Fruit fly (Drosophila melanogaster) whole organism, embryonic: ENCODE results near the gene CG17732.

Source experiments
- ATbp ChIP-seq: fragments of 200-800 bp; sonication (Bioruptor generic); optimal IDR thresholded peaks from 2 replicates; lab custom pipeline; 2017; ENCODE audit warnings: missing biosample characterization, mild to moderate bottlenecking, missing genetic modification characterization, missing genetic modification reagents
- B-H2 ChIP-seq: fragments of 200-800 bp; sonication (Bioruptor generic); optimal IDR thresholded peaks from 2 replicates; lab custom pipeline; 2018; ENCODE audit warnings: missing biosample characterization, mild to moderate bottlenecking, missing genetic modification characterization
- BtbVII ChIP-seq: fragments of 200-800 bp; sonication (Bioruptor generic); optimal IDR thresholded peaks from 3 replicates; lab custom pipeline; 2017; ENCODE audit warnings: missing biosample characterization, mild to moderate bottlenecking, missing genetic modification characterization
- CG1024 ChIP-seq: fragments of 200-800 bp; sonication (Bioruptor generic); IDR thresholded peaks from 2 replicates; pipeline ENCODE4 v1.3.6; 2022; ENCODE audit warnings: missing biosample characterization, missing genetic modification characterization
- CG10431 ChIP-seq: fragments of 200-800 bp; sonication (Bioruptor generic); optimal IDR thresholded peaks from 3 replicates; lab custom pipeline; 2018; ENCODE audit warnings: missing biosample characterization, mild to moderate bottlenecking, missing genetic modification characterization
- CG12219 ChIP-seq: fragments of 200-800 bp; sonication (Bioruptor generic); optimal IDR thresholded peaks from 3 replicates; lab custom pipeline; 2018; ENCODE audit warnings: missing biosample characterization, mild to moderate bottlenecking, missing genetic modification characterization
- CG13296 ChIP-seq: fragments of 200-800 bp; sonication (Bioruptor generic); optimal IDR thresholded peaks from 3 replicates; lab custom pipeline; 2018; ENCODE audit warnings: missing biosample characterization, mild to moderate bottlenecking, missing genetic modification characterization
- CG17385 ChIP-seq: fragments of 200-800 bp; sonication (Bioruptor generic); optimal IDR thresholded peaks from 3 replicates; lab custom pipeline; 2018; ENCODE audit warnings: missing biosample characterization, mild to moderate bottlenecking, missing genetic modification characterization
- CG18599 ChIP-seq: fragments of 200-800 bp; sonication (Bioruptor generic); optimal IDR thresholded peaks from 3 replicates; lab custom pipeline; 2017; ENCODE audit warnings: missing biosample characterization, missing genetic modification characterization, mild to moderate bottlenecking, moderate library complexity, missing genetic modification reagents
- CG2120 ChIP-seq: fragments of 200-800 bp; sonication (Bioruptor generic); optimal IDR thresholded peaks from 3 replicates; lab custom pipeline; 2016; ENCODE audit warnings: missing biosample characterization, missing genetic modification characterization
- CG2202 ChIP-seq: fragments of 200-800 bp; sonication (Bioruptor generic); optimal IDR thresholded peaks from 2 replicates; lab custom pipeline; 2018; ENCODE audit warnings: missing biosample characterization, mild to moderate bottlenecking, missing genetic modification characterization
- CG2875 ChIP-seq: fragments of 200-800 bp; sonication (Bioruptor generic); optimal IDR thresholded peaks from 2 replicates; lab custom pipeline; 2017; ENCODE audit warnings: missing biosample characterization, mild to moderate bottlenecking, missing genetic modification characterization, missing genetic modification reagents
- CG31365 ChIP-seq: fragments of 200-800 bp; sonication (Bioruptor generic); optimal IDR thresholded peaks from 2 replicates; lab custom pipeline; 2018; ENCODE audit warnings: missing biosample characterization, mild to moderate bottlenecking, missing genetic modification characterization
- CG4707 ChIP-seq: fragments of 200-800 bp; sonication (Bioruptor generic); optimal IDR thresholded peaks from 2 replicates; lab custom pipeline; 2018; ENCODE audit warnings: missing biosample characterization, mild to moderate bottlenecking, missing genetic modification characterization, moderate library complexity
- CG6254 ChIP-seq: fragments of 200-800 bp; sonication (Bioruptor generic); optimal IDR thresholded peaks from 3 replicates; lab custom pipeline; 2017; ENCODE audit warnings: mild to moderate bottlenecking, missing biosample characterization, missing genetic modification reagents, missing genetic modification characterization
- CG6689 ChIP-seq: fragments of 200-800 bp; sonication (Bioruptor generic); IDR thresholded peaks from 2 replicates; pipeline ENCODE4 v1.3.6; 2022; ENCODE audit warnings: missing biosample characterization, missing genetic modification characterization
- CG7786 ChIP-seq: fragments of 200-800 bp; sonication (Bioruptor generic); optimal IDR thresholded peaks from 2 replicates; lab custom pipeline; 2016; ENCODE audit warnings: missing biosample characterization, missing genetic modification characterization
- CG7987 ChIP-seq: fragments of 200-800 bp; sonication (Bioruptor generic); optimal IDR thresholded peaks from 2 replicates; lab custom pipeline; 2018; ENCODE audit warnings: missing biosample characterization, mild to moderate bottlenecking, missing genetic modification characterization, moderate library complexity
- CG8281 ChIP-seq: fragments of 200-800 bp; sonication (Bioruptor generic); optimal IDR thresholded peaks from 2 replicates; lab custom pipeline; 2018; ENCODE audit warnings: missing biosample characterization, mild to moderate bottlenecking, missing genetic modification characterization, moderate library complexity
- Fer1 ChIP-seq: fragments of 200-800 bp; sonication (Bioruptor generic); optimal IDR thresholded peaks from 2 replicates; lab custom pipeline; 2017; ENCODE audit warnings: missing biosample characterization, mild to moderate bottlenecking, missing genetic modification characterization
- HLH3B ChIP-seq: fragments of 200-800 bp; sonication (Bioruptor generic); IDR thresholded peaks from 2 replicates; pipeline ENCODE4 v1.3.6; 2022; ENCODE audit warnings: missing biosample characterization, missing genetic modification characterization
- HmgD ChIP-seq: fragments of 200-800 bp; sonication (Bioruptor generic); optimal IDR thresholded peaks from 3 replicates; lab custom pipeline; 2016; ENCODE audit warnings: missing biosample characterization, missing genetic modification characterization
- Hmr ChIP-seq: fragments of 200-800 bp; sonication (Bioruptor generic); optimal IDR thresholded peaks from 3 replicates; lab custom pipeline; 2017; ENCODE audit warnings: mild to moderate bottlenecking, missing biosample characterization, missing genetic modification reagents, missing genetic modification characterization
- MTF-1 ChIP-seq: fragments of 200-800 bp; sonication (Bioruptor generic); optimal IDR thresholded peaks from 2 replicates; lab custom pipeline; 2018; ENCODE audit warnings: missing biosample characterization, mild to moderate bottlenecking, missing genetic modification characterization, borderline replicate concordance
- Nf-YA ChIP-seq: fragments of 200-800 bp; sonication (Bioruptor generic); IDR thresholded peaks from 2 replicates; pipeline ENCODE4 v1.3.6; 2022; ENCODE audit warnings: missing biosample characterization, missing genetic modification characterization
- Nf-YC ChIP-seq: fragments of 200-800 bp; optimal IDR thresholded peaks from 3 replicates; lab custom pipeline; 2019; ENCODE audit warnings: missing biosample characterization, mild to moderate bottlenecking, missing genetic modification characterization, moderate library complexity
- NfI ChIP-seq: fragments of 200-800 bp; sonication (Bioruptor generic); optimal IDR thresholded peaks from 3 replicates; lab custom pipeline; 2018; ENCODE audit warnings: missing biosample characterization, mild to moderate bottlenecking, missing genetic modification characterization, moderate library complexity
- Pdp1 ChIP-seq, 2 experiments: fragments of 200-800 bp; sonication (Bioruptor generic); optimal IDR thresholded peaks; 3 replicates each; lab custom pipeline; 2016; ENCODE audit warnings: missing biosample characterization in 2 of 2, missing genetic modification characterization in 2 of 2, mild to moderate bottlenecking in 1 of 2, moderate library complexity in 1 of 2
- Sox100B ChIP-seq: fragments of 200-800 bp; sonication (Bioruptor generic); optimal IDR thresholded peaks from 3 replicates; lab custom pipeline; 2018; ENCODE audit warnings: missing biosample characterization, mild to moderate bottlenecking, missing genetic modification characterization
- Spps ChIP-seq: fragments of 200-800 bp; sonication (Bioruptor generic); optimal IDR thresholded peaks from 2 replicates; lab custom pipeline; 2018; ENCODE audit warnings: missing biosample characterization, mild to moderate bottlenecking, missing genetic modification characterization
- Stat92E ChIP-seq, 3 experiments: fragments of >200 bp in 2 of 3; fragments of 200-800 bp in 1 of 3; sonication (Bioruptor generic) in 1 of 3; optimal IDR thresholded peaks; 2 replicates each; lab custom pipeline; 2017 to 2019; ENCODE audit warnings: missing biosample characterization in 3 of 3, missing genetic modification characterization in 3 of 3, mild to moderate bottlenecking in 1 of 3, moderate library complexity in 1 of 3
- ab ChIP-seq: fragments of 200-800 bp; sonication (Bioruptor generic); optimal IDR thresholded peaks from 2 replicates; lab custom pipeline; 2016; ENCODE audit warnings: missing biosample characterization, missing genetic modification characterization
- al ChIP-seq: fragments of 200-800 bp; sonication (Bioruptor generic); IDR thresholded peaks from 2 replicates; pipeline ENCODE4 v1.3.6; 2022; ENCODE audit warnings: missing biosample characterization, missing genetic modification characterization
- ase ChIP-seq: fragments of 200-800 bp; sonication (Bioruptor generic); IDR thresholded peaks from 3 replicates; pipeline ENCODE4 v1.3.6; 2022; ENCODE audit warnings: missing biosample characterization, missing genetic modification characterization
- dmrt11E ChIP-seq: fragments of 200-800 bp; sonication (Bioruptor generic); optimal IDR thresholded peaks from 3 replicates; lab custom pipeline; 2018; ENCODE audit warnings: missing biosample characterization, mild to moderate bottlenecking, missing genetic modification characterization, moderate library complexity
- ems ChIP-seq: fragments of 200-800 bp; sonication (Bioruptor generic); optimal IDR thresholded peaks from 3 replicates; lab custom pipeline; 2016; ENCODE audit warnings: missing biosample characterization, missing genetic modification characterization
- gem ChIP-seq: fragments of 200-800 bp; sonication (Bioruptor generic); optimal IDR thresholded peaks from 2 replicates; lab custom pipeline; 2019; ENCODE audit warnings: missing biosample characterization, mild to moderate bottlenecking, missing genetic modification characterization, moderate library complexity
- grn ChIP-seq: fragments of 200-800 bp; sonication (Bioruptor generic); optimal IDR thresholded peaks from 3 replicates; lab custom pipeline; 2017; ENCODE audit warnings: missing biosample characterization, missing genetic modification characterization
- insv ChIP-seq, 2 experiments: fragments of 200-800 bp; sonication (Bioruptor generic); optimal IDR thresholded peaks; 3 replicates each; lab custom pipeline; 2016 to 2018; ENCODE audit warnings: missing biosample characterization in 2 of 2, missing genetic modification characterization in 2 of 2
- kay ChIP-seq: fragments of 200-800 bp; sonication (Bioruptor generic); optimal IDR thresholded peaks from 2 replicates; lab custom pipeline; 2016; ENCODE audit warnings: missing biosample characterization, missing genetic modification characterization
- knrl ChIP-seq: fragments of 200-800 bp; sonication (Bioruptor generic); IDR thresholded peaks from 3 replicates; pipeline ENCODE4 v1.3.6; 2022; ENCODE audit warnings: missing biosample characterization, missing genetic modification characterization; ENCODE audit not compliant: partially characterized antibody
- lab ChIP-seq: fragments of 200-800 bp; sonication (Bioruptor generic); optimal IDR thresholded peaks from 3 replicates; lab custom pipeline; 2017; ENCODE audit warnings: missing biosample characterization, missing genetic modification characterization, mild to moderate bottlenecking, moderate library complexity, missing genetic modification reagents
- lbe ChIP-seq: fragments of 200-800 bp; sonication (Bioruptor generic); optimal IDR thresholded peaks from 2 replicates; lab custom pipeline; 2016; ENCODE audit warnings: missing biosample characterization, mild to moderate bottlenecking, missing genetic modification characterization
- odd ChIP-seq: fragments of 200-800 bp; sonication (Bioruptor generic); optimal IDR thresholded peaks from 2 replicates; lab custom pipeline; 2017; ENCODE audit warnings: missing biosample characterization, mild to moderate bottlenecking, missing genetic modification characterization
- onecut ChIP-seq: fragments of 200-800 bp; sonication (Bioruptor generic); IDR thresholded peaks from 2 replicates; pipeline ENCODE4 v1.3.6; 2022; ENCODE audit warnings: missing biosample characterization, missing genetic modification characterization
- sens-2 ChIP-seq: fragments of 200-800 bp; sonication (Bioruptor generic); IDR thresholded peaks from 2 replicates; pipeline ENCODE4 v1.3.6; 2022; ENCODE audit warnings: missing biosample characterization, missing genetic modification characterization
- slbo ChIP-seq: fragments of 200-800 bp; sonication (Bioruptor generic); IDR thresholded peaks from 2 replicates; pipeline ENCODE4 v1.3.6; 2022; ENCODE audit warnings: missing biosample characterization, missing genetic modification characterization
- stc ChIP-seq: fragments of 200-800 bp; sonication (Bioruptor generic); IDR thresholded peaks from 2 replicates; pipeline ENCODE4 v1.3.6; 2022; ENCODE audit warnings: missing biosample characterization, missing genetic modification characterization
- tin ChIP-seq: fragments of 200-800 bp; sonication (Bioruptor generic); optimal IDR thresholded peaks from 3 replicates; lab custom pipeline; 2016; ENCODE audit warnings: missing biosample characterization, missing genetic modification characterization
- zf30C ChIP-seq: fragments of 200-800 bp; sonication (Bioruptor generic); optimal IDR thresholded peaks from 3 replicates; lab custom pipeline; 2018; ENCODE audit warnings: missing biosample characterization, mild to moderate bottlenecking, missing genetic modification characterization

Gene CG17732

DNA sequence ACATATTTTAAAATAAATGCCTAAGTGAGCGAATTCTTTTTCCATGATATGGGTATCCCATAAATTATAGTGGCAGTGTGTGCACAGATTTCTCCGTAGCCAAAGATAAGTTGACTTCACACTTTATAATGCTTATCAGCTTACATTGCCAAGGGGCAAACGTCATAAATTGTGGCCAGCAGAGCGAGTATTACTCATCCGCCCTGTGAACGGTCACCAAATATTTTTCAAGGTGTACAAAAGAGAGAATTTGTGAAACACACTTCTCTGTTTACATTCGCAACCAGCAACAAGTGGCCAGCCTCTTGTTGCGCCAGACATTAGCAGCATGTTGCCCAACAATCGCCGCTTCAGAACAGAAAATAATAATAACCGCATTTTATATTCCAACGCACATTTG is 48.6 kb upstream of the CG17732 start (continued):
- TF ChIP-seq Fer1 (peak; percentile 76), lab (GFP tag; lab: Kevin White, UChicago) (peak; percentile 82), CG7987 (GFP tag; lab: Kevin White, UChicago) (peak; percentile 39), B-H2 (GFP tag; lab: Kevin White, UChicago) (peak; percentile 36), odd (peak; percentile 44), CG4707 (GFP tag; lab: Kevin White, UChicago) (peak; percentile 48), Nf-YA (GFP tag; lab: Robert Waterston, UW) (peak; percentile 49; the same call in 1 of the 2 replicates), Spps (tag; lab: Kevin White, UChicago) (no peak), ase (GFP tag; lab: Robert Waterston, UW) (no peak), CG13296 (peak; percentile 64), grn (GFP tag; lab: Kevin White, UChicago) (peak; percentile 40), NfI (GFP tag; lab: Kevin White, UChicago) (peak; percentile 21), kay (GFP tag; lab: Kevin White, UChicago) (peak; percentile 80), Stat92E (GFP tag; optimal IDR thresholded peaks at IDR 0.05; lab: Kevin White, UChicago) (no peak), zf30C (GFP tag; lab: Kevin White, UChicago) (peak; percentile 70), sens-2 (GFP tag; lab: Robert Waterston, UW) (peak; percentile 77), onecut (GFP tag; lab: Robert Waterston, UW) (peak; percentile 41; the same call in 1 of the 2 replicates), CG10431 (peak; percentile 24), Hmr (GFP tag; lab: Kevin White, UChicago) (peak; percentile 69), CG12219 (GFP tag; lab: Kevin White, UChicago) (peak; percentile 51), CG2875 (GFP tag; lab: Kevin White, UChicago) (peak; percentile 26), Pdp1 (GFP tag; optimal IDR thresholded peaks at IDR 0.05; lab: Kevin White, UChicago) (peak in 1 of 2 experiments; percentile 26), BtbVII (peak; percentile 77), Sox100B (GFP tag; lab: Kevin White, UChicago) (peak; percentile 17), CG17385 (peak; percentile 53), CG8281 (tag; lab: Kevin White, UChicago) (peak; percentile 25), slbo (GFP tag; lab: Robert Waterston, UW) (no peak), CG18599 (GFP tag; lab: Kevin White, UChicago) (peak; percentile 52), ems (GFP tag; lab: Kevin White, UChicago) (peak; percentile 24), CG31365 (tag; lab: Kevin White, UChicago) (peak; percentile 45), lbe (GFP tag; lab: Kevin White, UChicago) (no peak), gem (peak; percentile 27), MTF-1 (GFP tag; lab: Kevin White, UChicago) (peak; percentile 27), HLH3B (peak; percentile 41; the same call in 1 of the 2 replicates), HmgD (no peak), tin (GFP tag; lab: Kevin White, UChicago) (no peak), CG6254 (peak; percentile 52), CG6689 (GFP tag; lab: Robert Waterston, UW) (peak; percentile 59), dmrt11E (no peak), stc (peak; percentile 23; the same call in 1 of the 2 replicates), insv (GFP tag; optimal IDR thresholded peaks at IDR 0.05; lab: Kevin White, UChicago) (peak in 1 of 2 experiments; percentile 12), CG2120 (GFP tag; lab: Kevin White, UChicago) (peak; percentile 64), knrl (GFP tag; lab: Robert Waterston, UW) (no peak), ATbp (GFP tag; lab: Kevin White, UChicago) (peak; percentile 66), ab (GFP tag; lab: Kevin White, UChicago) (no peak), CG7786 (GFP tag; lab: Kevin White, UChicago) (peak; percentile 11), CG1024 (GFP tag; lab: Robert Waterston, UW) (no peak), Nf-YC (peak; percentile 8), al (GFP tag; lab: Robert Waterston, UW) (no peak), CG2202 (tag; lab: Kevin White, UChicago) (peak; percentile 29)
